Worm (Caenorhabditis elegans) whole organism, L3 larva: ENCODE data around the gene nhr-211.

ENCODE experiments used
- R02D3.7 ChIP-seq: fragments of 150-350 bp; optimal IDR thresholded peaks from 2 replicates; lab custom pipeline; 2014; ENCODE audit warnings: missing biosample characterization, missing genetic modification characterization
- ZK546.5 ChIP-seq: sonication (generic microtip); optimal IDR thresholded peaks from 2 replicates; lab custom pipeline; 2017; ENCODE audit warnings: missing biosample characterization, missing genetic modification characterization
- aly-2 ChIP-seq: fragments of 150-350 bp; optimal IDR thresholded peaks from 2 replicates; lab custom pipeline; 2014; ENCODE audit warnings: missing biosample characterization, missing genetic modification characterization
- ama-1 ChIP-seq: fragments of 150-350 bp; optimal IDR thresholded peaks from 2 replicates; lab custom pipeline; 2018
- ceh-16 ChIP-seq: sonication (generic microtip); optimal IDR thresholded peaks from 2 replicates; lab custom pipeline; 2017; ENCODE audit warnings: missing biosample characterization, missing genetic modification characterization
- ceh-28 ChIP-seq: fragments of 150-350 bp; optimal IDR thresholded peaks from 2 replicates; lab custom pipeline; 2014; ENCODE audit warnings: missing biosample characterization, missing genetic modification reagents, missing genetic modification characterization
- ceh-82 ChIP-seq: fragments of 150-350 bp; optimal IDR thresholded peaks from 2 replicates; lab custom pipeline; 2014; ENCODE audit warnings: missing biosample characterization, missing genetic modification characterization
- ceh-9 ChIP-seq: sonication (generic microtip); optimal IDR thresholded peaks from 2 replicates; lab custom pipeline; 2018; ENCODE audit warnings: missing biosample characterization, missing genetic modification characterization
- daf-12 ChIP-seq: fragments of 150-350 bp; optimal IDR thresholded peaks from 2 replicates; lab custom pipeline; 2014; ENCODE audit warnings: missing biosample characterization, missing genetic modification reagents, missing genetic modification characterization
- egl-27 ChIP-seq: sonication (generic microtip); optimal IDR thresholded peaks from 4 replicates; lab custom pipeline; 2017; ENCODE audit warnings: missing biosample characterization, missing genetic modification reagents, missing genetic modification characterization
- egl-5 ChIP-seq: fragments of 150-350 bp; optimal IDR thresholded peaks from 2 replicates; lab custom pipeline; 2017; ENCODE audit warnings: missing biosample characterization, missing genetic modification reagents, missing genetic modification characterization, inconsistent platforms
- elt-1 ChIP-seq: fragments of 150-350 bp; optimal IDR thresholded peaks from 2 replicates; lab custom pipeline; 2014; ENCODE audit warnings: missing biosample characterization, missing genetic modification characterization
- elt-2 ChIP-seq: sonication (generic microtip); optimal IDR thresholded peaks from 2 replicates; lab custom pipeline; 2016; ENCODE audit warnings: missing genetic modification reagents, mild to moderate bottlenecking, missing genetic modification characterization, missing compliant biosample characterization
- elt-3 ChIP-seq, 3 experiments: fragments of 150-350 bp in 1 of 3; sonication (generic microtip) in 2 of 3; optimal IDR thresholded peaks; 2 replicates in 2 of 3; 4 replicates in 1 of 3; lab custom pipeline; 2014 to 2017; ENCODE audit warnings: missing biosample characterization in 3 of 3, missing genetic modification characterization in 3 of 3
- fkh-2 ChIP-seq: fragments of 150-350 bp; optimal IDR thresholded peaks from 2 replicates; lab custom pipeline; 2014; ENCODE audit warnings: missing biosample characterization, missing genetic modification reagents, missing genetic modification characterization
- jun-1 ChIP-seq: fragments of 150-350 bp; optimal IDR thresholded peaks from 2 replicates; lab custom pipeline; 2014; ENCODE audit warnings: missing biosample characterization, missing genetic modification reagents, missing genetic modification characterization
- lin-39 ChIP-seq: fragments of 150-350 bp; optimal IDR thresholded peaks from 2 replicates; lab custom pipeline; 2018; ENCODE audit warnings: missing biosample characterization, missing genetic modification reagents, missing genetic modification characterization
- mml-1 ChIP-seq: fragments of 150-350 bp; sonication (generic microtip); optimal IDR thresholded peaks from 3 replicates; lab custom pipeline; 2014; ENCODE audit warnings: missing biosample characterization, missing genetic modification characterization
- nfya-1 ChIP-seq: sonication (generic microtip); optimal IDR thresholded peaks from 2 replicates; lab custom pipeline; 2017; ENCODE audit warnings: missing genetic modification characterization, mild to moderate bottlenecking, missing compliant biosample characterization, antibody characterized with exemption, moderate library complexity; ENCODE audit not compliant: insufficient read depth
- nhr-11 ChIP-seq: fragments of 150-350 bp; optimal IDR thresholded peaks from 2 replicates; lab custom pipeline; 2014; ENCODE audit warnings: missing biosample characterization, missing genetic modification characterization
- nhr-23 ChIP-seq: fragments of 150-350 bp; optimal IDR thresholded peaks from 2 replicates; lab custom pipeline; 2014; ENCODE audit warnings: missing biosample characterization, missing genetic modification reagents, missing genetic modification characterization
- nhr-237 ChIP-seq: fragments of 150-350 bp; optimal IDR thresholded peaks from 2 replicates; lab custom pipeline; 2014; ENCODE audit warnings: missing biosample characterization, missing genetic modification characterization
- nhr-25 ChIP-seq: sonication (generic microtip); optimal IDR thresholded peaks from 2 replicates; lab custom pipeline; 2017; ENCODE audit warnings: missing biosample characterization, missing genetic modification characterization
- nhr-28 ChIP-seq: fragments of 150-350 bp; optimal IDR thresholded peaks from 2 replicates; lab custom pipeline; 2014; ENCODE audit warnings: missing biosample characterization, missing genetic modification characterization
- nhr-43 ChIP-seq: sonication (generic microtip); optimal IDR thresholded peaks from 2 replicates; lab custom pipeline; 2016; ENCODE audit warnings: mild to moderate bottlenecking, missing genetic modification characterization, missing compliant biosample characterization; ENCODE audit not compliant: poor library complexity, severe bottlenecking
- nhr-67 ChIP-seq: fragments of 150-350 bp; optimal IDR thresholded peaks from 2 replicates; lab custom pipeline; 2014; ENCODE audit warnings: missing biosample characterization, missing genetic modification characterization
- nhr-76 ChIP-seq: fragments of 150-350 bp; sonication (generic microtip); optimal IDR thresholded peaks from 5 replicates; lab custom pipeline; 2014; ENCODE audit warnings: missing biosample characterization, missing genetic modification characterization
- nhr-77 ChIP-seq: fragments of 150-350 bp; optimal IDR thresholded peaks from 2 replicates; lab custom pipeline; 2014; ENCODE audit warnings: missing biosample characterization, missing genetic modification characterization
- pha-4 ChIP-seq: fragments of 150-350 bp; optimal IDR thresholded peaks from 2 replicates; lab custom pipeline; 2014; ENCODE audit warnings: missing biosample characterization, missing genetic modification reagents, missing genetic modification characterization
- pqm-1 ChIP-seq: fragments of 150-350 bp; optimal IDR thresholded peaks from 2 replicates; lab custom pipeline; 2017; ENCODE audit warnings: missing biosample characterization, missing genetic modification characterization, inconsistent platforms
- sea-2 ChIP-seq: fragments of 150-350 bp; sonication (generic microtip); optimal IDR thresholded peaks from 4 replicates; lab custom pipeline; 2014; ENCODE audit warnings: missing biosample characterization, missing genetic modification reagents, missing genetic modification characterization
- snpc-4 ChIP-seq: fragments of 150-350 bp; optimal IDR thresholded peaks from 2 replicates; lab custom pipeline; 2014; ENCODE audit warnings: missing biosample characterization, missing genetic modification characterization
- tbx-2 ChIP-seq: sonication (generic microtip); optimal IDR thresholded peaks from 2 replicates; lab custom pipeline; 2016; ENCODE audit warnings: mild to moderate bottlenecking, missing genetic modification characterization, missing compliant biosample characterization
- ztf-11 ChIP-seq: fragments of 150-350 bp; optimal IDR thresholded peaks from 2 replicates; lab custom pipeline; 2014; ENCODE audit warnings: missing biosample characterization, missing genetic modification characterization

Gene nhr-211

ce11 chrV:479046-479445, 7.7 kb upstream of the nhr-211 start:
- TF ChIP-seq nhr-23 (tag; lab: Kevin White, UChicago) (no peak), egl-27 (tag; lab: Kevin White, UChicago) (no peak), nhr-67 (no peak), ceh-9 (tag; lab: Kevin White, UChicago) (no peak), snpc-4 (no peak), ZK546.5 (tag; lab: Kevin White, UChicago) (no peak), nhr-76 (tag; lab: Kevin White, UChicago) (no peak), egl-5 (tag; lab: Kevin White, UChicago) (no peak), mml-1 (tag; lab: Kevin White, UChicago) (no peak), ceh-16 (tag; lab: Kevin White, UChicago) (no peak)

- TF ChIP-seq R02D3.7 (tag; lab: Kevin White, UChicago): no peak
- no peak for TF ChIP-seq nhr-11 (tag; lab: Kevin White, UChicago)
- TF ChIP-seq ceh-9 (tag; lab: Kevin White, UChicago): no peak
- no peak for TF ChIP-seq fkh-2 (tag; lab: Kevin White, UChicago)
- TF ChIP-seq elt-1 (tag; lab: Kevin White, UChicago): no peak
- no peak for TF ChIP-seq sea-2 (GFP tag; lab: Kevin White, UChicago)
- TF ChIP-seq daf-12 (tag; lab: Kevin White, UChicago): no peak
- TF ChIP-seq nhr-77 (tag; lab: Kevin White, UChicago): no peak
- TF ChIP-seq nfya-1 (tag; lab: Kevin White, UChicago): peak; percentile 74
- no peak for TF ChIP-seq ztf-11
- peak; percentile 0 for TF ChIP-seq pqm-1 (tag; lab: Kevin White, UChicago)
- no peak for TF ChIP-seq nhr-28 (tag; lab: Kevin White, UChicago)
- TF ChIP-seq lin-39 (tag; lab: Kevin White, UChicago): no peak
- TF ChIP-seq ama-1 (lab: Kevin White, UChicago): no peak
- TF ChIP-seq nhr-76 (tag; lab: Kevin White, UChicago): no peak
- TF ChIP-seq aly-2 (tag; lab: Kevin White, UChicago): no peak
- no peak for TF ChIP-seq tbx-2 (tag; lab: Kevin White, UChicago)
- no peak for TF ChIP-seq nhr-67
- TF ChIP-seq, all 47 proteins: peak for 2
These were observed 3.9 kb upstream of the nhr-211 start for ce11 chrV:482860-483259.

ce11 chrV:483289-483795, 3.4 kb upstream of the nhr-211 start, which contains the start of gene nhr-130:
Gene nhr-130, minus strand, starts transcription at chrV:483339.
- TF ChIP-seq ceh-9 (tag; lab: Kevin White, UChicago) (no peak), nhr-43 (tag; lab: Kevin White, UChicago) (no peak), pqm-1 (tag; lab: Kevin White, UChicago) (peak; percentile 77), elt-2 (tag; lab: Kevin White, UChicago) (peak; percentile 90), pha-4 (tag; lab: Kevin White, UChicago) (peak; percentile 20)
- TF ChIP-seq, all 47 proteins: peak for 3

ce11 chrV:484285-484890, 2.4 kb upstream of the nhr-211 start, which contains the start of gene nhr-212:
Gene nhr-212, plus strand, starts transcription at chrV:484857.
- TF ChIP-seq daf-12 (tag; lab: Kevin White, UChicago) (no peak), nfya-1 (tag; lab: Kevin White, UChicago) (no peak), nhr-23 (tag; lab: Kevin White, UChicago) (peak; percentile 27), nhr-28 (tag; lab: Kevin White, UChicago) (no peak), nhr-237 (no peak), egl-5 (tag; lab: Kevin White, UChicago) (no peak), ceh-82 (tag; lab: Kevin White, UChicago) (no peak), pqm-1 (tag; lab: Kevin White, UChicago) (peak; percentile 50), jun-1 (tag; lab: Kevin White, UChicago) (no peak), pha-4 (tag; lab: Kevin White, UChicago) (peak; percentile 83), nhr-25 (tag; lab: Kevin White, UChicago) (no peak), ceh-28 (tag; lab: Kevin White, UChicago) (peak; percentile 57), elt-3 (tag; optimal IDR thresholded peaks at IDR 0.05; lab: Kevin White, UChicago) (no peak), elt-2 (tag; lab: Kevin White, UChicago) (peak; percentile 40), fkh-2 (tag; lab: Kevin White, UChicago) (no peak)
